Worm (Caenorhabditis elegans) whole organism, L1 larva: ENCODE measurements around the gene ins-32.

Experiments used
- C16A3.4 ChIP-seq: fragments of 150-350 bp; optimal IDR thresholded peaks from 2 replicates; lab custom pipeline; 2014; ENCODE audit warnings: missing biosample characterization, missing genetic modification characterization
- C34B4.2 ChIP-seq: sonication (generic microtip); optimal IDR thresholded peaks from 2 replicates; lab custom pipeline; 2017; ENCODE audit warnings: mild to moderate bottlenecking, missing genetic modification characterization, missing compliant biosample characterization
- ceh-90 ChIP-seq: sonication (generic microtip); optimal IDR thresholded peaks from 2 replicates; lab custom pipeline; 2016; ENCODE audit warnings: missing genetic modification characterization, missing compliant biosample characterization
- efl-1 ChIP-seq, 4 experiments: fragments of 150-350 bp; optimal IDR thresholded peaks in 3 of 4; peaks in 1 of 4; 1 replicate in 1 of 4; 2 replicates in 3 of 4; lab custom pipeline; 2014; ENCODE audit warnings: missing biosample characterization in 2 of 4, missing genetic modification characterization in 2 of 4, missing genetic modification reagents in 2 of 4
- egl-27 ChIP-seq, 2 experiments: fragments of 150-350 bp in 1 of 2; sonication (generic microtip); optimal IDR thresholded peaks; 3 replicates each; lab custom pipeline; 2017 to 2018; ENCODE audit warnings: missing biosample characterization in 2 of 2, missing genetic modification characterization in 2 of 2, missing genetic modification reagents in 2 of 2
- elt-3 ChIP-seq, 6 experiments: fragments of 150-350 bp in 1 of 6; sonication (generic microtip); optimal IDR thresholded peaks; 2 replicates each; lab custom pipeline; 2017 to 2018; ENCODE audit warnings: missing biosample characterization in 6 of 6, missing genetic modification characterization in 6 of 6, inconsistent platforms in 1 of 6
- hlh-17 ChIP-seq: fragments of 200-800 bp; sonication (Bioruptor generic); optimal IDR thresholded peaks from 2 replicates; lab custom pipeline; 2018; ENCODE audit warnings: missing genetic modification characterization, mild to moderate bottlenecking, missing compliant biosample characterization, moderate library complexity, borderline replicate concordance
- hlh-4 ChIP-seq: sonication (generic microtip); optimal IDR thresholded peaks from 2 replicates; lab custom pipeline; 2016; ENCODE audit warnings: mild to moderate bottlenecking, missing genetic modification characterization, missing compliant biosample characterization
- lin-35 ChIP-seq, 2 experiments: fragments of 150-350 bp; optimal IDR thresholded peaks; 2 replicates each; lab custom pipeline; 2014; ENCODE audit warnings: missing biosample characterization in 2 of 2, missing genetic modification characterization in 2 of 2, missing genetic modification reagents in 2 of 2
- lir-3 ChIP-seq: sonication (generic microtip); optimal IDR thresholded peaks from 2 replicates; lab custom pipeline; 2016; ENCODE audit warnings: mild to moderate bottlenecking, missing genetic modification characterization, moderate library complexity, missing compliant biosample characterization; ENCODE audit not compliant: poor library complexity
- mdl-1 ChIP-seq, 2 experiments: fragments of 150-350 bp; optimal IDR thresholded peaks; 2 replicates each; lab custom pipeline; 2014 to 2017; ENCODE audit warnings: missing biosample characterization in 2 of 2, missing genetic modification characterization in 2 of 2, inconsistent platforms in 1 of 2
- nhr-237 ChIP-seq: fragments of 150-350 bp; optimal IDR thresholded peaks from 2 replicates; lab custom pipeline; 2014; ENCODE audit warnings: missing biosample characterization, missing genetic modification characterization
- pag-3 ChIP-seq: sonication (generic microtip); optimal IDR thresholded peaks from 2 replicates; lab custom pipeline; 2017; ENCODE audit warnings: missing genetic modification characterization, mild to moderate bottlenecking, missing compliant biosample characterization, antibody characterized with exemption, borderline replicate concordance; ENCODE audit not compliant: insufficient read depth
- ztf-11 ChIP-seq, 2 experiments: sonication (generic microtip); optimal IDR thresholded peaks; 2 replicates each; lab custom pipeline; 2016 to 2017; ENCODE audit warnings: missing genetic modification characterization in 2 of 2, missing biosample characterization in 1 of 2, missing compliant biosample characterization in 1 of 2
- ztf-4 ChIP-seq: fragments of 150-350 bp; optimal IDR thresholded peaks from 2 replicates; lab custom pipeline; 2014; ENCODE audit warnings: missing biosample characterization, missing genetic modification characterization

ins-32 gene

DNA sequence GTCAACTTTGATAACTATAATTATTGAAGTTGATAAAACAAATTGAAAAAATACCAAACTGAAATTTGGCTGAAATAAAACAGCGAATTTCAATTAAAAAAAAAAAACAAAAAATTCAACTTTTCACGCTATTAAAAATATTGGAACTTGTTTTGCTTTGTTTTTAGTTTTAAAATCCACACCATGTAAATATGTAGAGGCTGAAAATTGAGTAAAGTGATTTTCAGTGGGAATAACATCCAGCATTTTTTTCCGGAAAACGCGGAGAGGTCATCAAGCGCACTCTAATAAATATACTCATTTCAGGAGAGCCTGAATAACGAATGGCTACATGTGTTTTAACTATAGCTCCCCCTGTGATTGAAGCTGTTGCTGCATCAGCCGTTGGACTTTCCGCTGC lies 49.5 kb downstream of the ins-32 start, which contains the start of gene rcd-1:
TSS of gene rcd-1 (plus strand) at position 301 of the 400 bp plus-strand sequence.
- TF ChIP-seq lir-3 (tag; lab: Kevin White, UChicago), result no peak
- no peak for TF ChIP-seq pag-3 (tag; lab: Kevin White, UChicago)
- TF ChIP-seq hlh-4 (tag; lab: Kevin White, UChicago), result no peak
- no peak for TF ChIP-seq mdl-1 (tag; optimal IDR thresholded peaks at IDR 0.05; lab: Kevin White, UChicago)
- TF ChIP-seq ceh-90 (tag; lab: Kevin White, UChicago), result no peak
- TF ChIP-seq hlh-17, result no peak
- TF ChIP-seq efl-1 (optimal IDR thresholded peaks at IDR 0.05; lab: Kevin White, UChicago), result no peak
- TF ChIP-seq efl-1 (GFP tag; optimal IDR thresholded peaks at IDR 0.05 in 1 of 2; lab: Kevin White, UChicago), result no peak
- TF ChIP-seq egl-27 (tag; optimal IDR thresholded peaks at IDR 0.05; lab: Kevin White, UChicago), result no peak
- TF ChIP-seq nhr-237 (tag; lab: Kevin White, UChicago), result no peak
- no peak for TF ChIP-seq C34B4.2 (tag; lab: Kevin White, UChicago)
- no peak for TF ChIP-seq lin-35 (GFP tag; optimal IDR thresholded peaks at IDR 0.05; lab: Kevin White, UChicago)
- no peak for TF ChIP-seq C16A3.4 (tag; lab: Kevin White, UChicago)
- TF ChIP-seq elt-3 (tag; optimal IDR thresholded peaks at IDR 0.05; lab: Kevin White, UChicago), result no peak
- TF ChIP-seq ztf-11 (tag; optimal IDR thresholded peaks at IDR 0.05; lab: Kevin White, UChicago), result no peak
- no peak for TF ChIP-seq ztf-4 (tag; lab: Kevin White, UChicago)
